Worm (Caenorhabditis elegans): Measurements from ENCODE around the gene fbxa-88.

DNA sequence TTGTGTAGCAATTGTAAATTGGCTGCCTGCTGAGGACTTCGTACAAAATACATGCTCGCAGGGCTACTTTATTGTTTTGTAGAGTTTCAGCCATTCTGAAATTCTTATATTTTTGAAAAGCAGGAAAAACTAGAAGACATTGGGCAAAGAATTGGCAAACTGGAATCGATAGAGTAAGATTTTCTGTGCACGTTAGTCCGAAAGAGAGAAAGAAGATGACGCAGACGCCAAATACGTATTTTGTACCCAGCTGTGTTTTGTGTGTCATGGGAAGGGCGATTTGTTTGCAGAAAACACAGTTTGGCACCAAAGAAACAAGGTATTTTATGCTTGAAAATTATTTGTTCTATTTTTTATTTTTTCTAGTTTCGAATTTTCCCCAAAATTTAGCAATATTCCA is 15.5 kb downstream of the fbxa-88 start, which contains the start of gene fbxa-143:
- no peak for TF ChIP-seq W03F9.2 (tag; optimal IDR thresholded peaks at IDR 0.05)
- TF ChIP-seq him-1 (tag; optimal IDR thresholded peaks at IDR 0.05), result no peak

Measured in whole organism, L4/young adult.